Comparison of ENCODE assay signal across 5 worm cellular contexts in genomic region chrII:4869793-4870343, ce11.
TF ChIP-seq lines count a peak whose summit lies in the region.

No protein-coding gene starts in this region.

TF ChIP-seq in whole organism, L1 larva, 84 proteins besides CTCF, POLR2A, EP300 and RAD21:
- peak; percentile 15 for TF ChIP-seq ceh-8 (GFP tag; optimal IDR thresholded peaks at IDR 0.05; lab: Kevin White, UChicago)
- no peak for TF ChIP-seq jun-1 (tag; optimal IDR thresholded peaks at IDR 0.05; lab: Kevin White, UChicago)
- TF ChIP-seq fkh-10 (GFP tag; optimal IDR thresholded peaks at IDR 0.05; lab: Kevin White, UChicago) = no peak

TF ChIP-seq in whole organism, L4 larva, 104 proteins besides CTCF, POLR2A, EP300 and RAD21:
- TF ChIP-seq set-16 (GFP tag; IDR thresholded peaks at IDR 0.05; lab: Robert Waterston, UW) = peak; percentile 98
- peak; percentile 7 for TF ChIP-seq aha-1 (tag; lab: Kevin White, UChicago)
- TF ChIP-seq ces-1 (GFP tag; optimal IDR thresholded peaks at IDR 0.05; lab: Kevin White, UChicago) = no peak
- TF ChIP-seq egl-43 (GFP tag; IDR thresholded peaks at IDR 0.05; lab: Robert Waterston, UW) = 0 out of 2 replicates have a peak, but pooled peaks have one; percentile 33
- peak; percentile 2; the same call in 1 of the 2 replicates for TF ChIP-seq madf-9 (GFP tag; conservative IDR thresholded peaks at IDR 0.05; lab: Robert Waterston, UW)
- TF ChIP-seq ctbp-1 (GFP tag; IDR thresholded peaks at IDR 0.05; lab: Robert Waterston, UW) = 0 out of 2 replicates have a peak, but pooled peaks have one; percentile 29
- TF ChIP-seq ceh-44 (GFP tag; IDR thresholded peaks at IDR 0.05; lab: Robert Waterston, UW) = no peak

TF ChIP-seq in whole organism, early embryonic, 17 proteins besides CTCF, POLR2A, EP300 and RAD21:
- TF ChIP-seq tbx-11 (GFP tag; IDR thresholded peaks at IDR 0.05; lab: Robert Waterston, UW) (0 out of 2 replicates have a peak, but pooled peaks have one; percentile 39), hnd-1 (tag; optimal IDR thresholded peaks at IDR 0.05; lab: Kevin White, UChicago) (no peak), hmg-4 (GFP tag; optimal IDR thresholded peaks at IDR 0.05; lab: Kevin White, UChicago) (no peak)

TF ChIP-seq in whole organism, late embryonic, 69 proteins besides CTCF, POLR2A, EP300 and RAD21:
- TF ChIP-seq T23F11.4 (GFP tag; optimal IDR thresholded peaks at IDR 0.05; lab: Kevin White, UChicago) = no peak
- no peak for TF ChIP-seq hlh-13 (GFP tag; optimal IDR thresholded peaks at IDR 0.05; lab: Kevin White, UChicago)
- peak; percentile 18 for TF ChIP-seq ceh-31 (tag; optimal IDR thresholded peaks at IDR 0.05; lab: Kevin White, UChicago)
- no peak for TF ChIP-seq ceh-34 (tag; optimal IDR thresholded peaks at IDR 0.05; lab: Kevin White, UChicago)
- no peak for TF ChIP-seq che-1 (tag; optimal IDR thresholded peaks at IDR 0.05; lab: Kevin White, UChicago)
- TF ChIP-seq elt-2 (tag; optimal IDR thresholded peaks at IDR 0.05; lab: Kevin White, UChicago) = no peak
- no peak for TF ChIP-seq nhr-232 (tag; optimal IDR thresholded peaks at IDR 0.05; lab: Kevin White, UChicago)
- no peak for TF ChIP-seq nhr-11 (tag; optimal IDR thresholded peaks at IDR 0.05; lab: Kevin White, UChicago)
- peak; percentile 86 for TF ChIP-seq elt-4 (tag; optimal IDR thresholded peaks at IDR 0.05; lab: Kevin White, UChicago)
- peak; percentile 9 for TF ChIP-seq hlh-6 (tag; optimal IDR thresholded peaks at IDR 0.05; lab: Kevin White, UChicago)
- no peak for TF ChIP-seq ceh-19 (GFP tag; optimal IDR thresholded peaks at IDR 0.05; lab: Kevin White, UChicago)
- no peak for TF ChIP-seq dve-1 (tag; optimal IDR thresholded peaks at IDR 0.05; lab: Kevin White, UChicago)

TF ChIP-seq in whole organism, young adult, 124 proteins besides CTCF, POLR2A, EP300 and RAD21:
- TF ChIP-seq F22D6.2 (tag; optimal IDR thresholded peaks at IDR 0.05; lab: Kevin White, UChicago) (no peak), tbx-9 (tag; optimal IDR thresholded peaks at IDR 0.05; lab: Kevin White, UChicago; ENCODE audit: borderline replicate concordance) (no peak), F33H1.4 (GFP tag; IDR thresholded peaks at IDR 0.05; lab: Robert Waterston, UW) (no peak), lin-26 (GFP tag; IDR thresholded peaks at IDR 0.05; lab: Robert Waterston, UW) (0 out of 2 replicates have a peak, but pooled peaks have one; percentile 32), snpc-4 (GFP tag; optimal IDR thresholded peaks at IDR 0.05; lab: Kevin White, UChicago) (no peak), snpc-4 (tag; optimal IDR thresholded peaks at IDR 0.05; lab: Kevin White, UChicago) (no peak), hlh-26 (GFP tag; conservative IDR thresholded peaks at IDR 0.05; lab: Robert Waterston, UW) (0 out of 2 replicates have a peak, but pooled peaks have one; percentile 11), ztf-26 (tag; optimal IDR thresholded peaks at IDR 0.05; lab: Kevin White, UChicago) (peak; percentile 1), lsl-1 (GFP tag; optimal IDR thresholded peaks at IDR 0.05; lab: Kevin White, UChicago) (no peak), zfh-2 (GFP tag; conservative IDR thresholded peaks at IDR 0.05; lab: Robert Waterston, UW) (peak; percentile 93), bed-2 (GFP tag; IDR thresholded peaks at IDR 0.05; lab: Robert Waterston, UW) (no peak), Y56A3A.18 (GFP tag; IDR thresholded peaks at IDR 0.05; lab: Robert Waterston, UW) (no peak), ztf-6 (GFP tag; IDR thresholded peaks at IDR 0.05; lab: Robert Waterston, UW) (no peak), athp-1 (tag; optimal IDR thresholded peaks at IDR 0.05; lab: Kevin White, UChicago) (no peak), pha-4 (tag; optimal IDR thresholded peaks at IDR 0.05; lab: Kevin White, UChicago) (no peak), die-1 (tag; optimal IDR thresholded peaks at IDR 0.05; lab: Kevin White, UChicago) (no peak), dpl-1 (GFP tag; optimal IDR thresholded peaks at IDR 0.05; lab: Kevin White, UChicago) (no peak), hmg-1.2 (GFP tag; IDR thresholded peaks at IDR 0.05; lab: Robert Waterston, UW) (no peak), xnd-1 (tag; optimal IDR thresholded peaks at IDR 0.05; lab: Kevin White, UChicago) (no peak), nhr-80 (tag; optimal IDR thresholded peaks at IDR 0.05; lab: Kevin White, UChicago) (no peak), egrh-3 (GFP tag; IDR thresholded peaks at IDR 0.05; lab: Robert Waterston, UW) (peak; percentile 89), K11D2.4 (GFP tag; IDR thresholded peaks at IDR 0.05; lab: Robert Waterston, UW) (0 out of 2 replicates have a peak, but pooled peaks have one; percentile 46)
